Fruit fly (Drosophila melanogaster) whole organism, embryonic: Measurements from ENCODE around the gene Schip1.
A peak's percentile ranks its signal among the peaks of the same experiment; 100 is the strongest.

ENCODE experiments used
- Antp ChIP-seq: fragments of 200-800 bp; sonication (Bioruptor generic); optimal IDR thresholded peaks from 3 replicates; lab custom pipeline; 2016; ENCODE audit warnings: missing biosample characterization, missing genetic modification characterization
- BEAF-32 ChIP-seq: fragments of 200-800 bp; sonication (Bioruptor generic); optimal IDR thresholded peaks from 3 replicates; lab custom pipeline; 2017; ENCODE audit warnings: missing biosample characterization, missing genetic modification characterization, mild to moderate bottlenecking, moderate library complexity, missing genetic modification reagents
- CG10209 ChIP-seq: fragments of 200-800 bp; sonication (Bioruptor generic); optimal IDR thresholded peaks from 3 replicates; lab custom pipeline; 2017; ENCODE audit warnings: missing biosample characterization, mild to moderate bottlenecking, missing genetic modification characterization, missing genetic modification reagents
- CG10979 ChIP-seq: fragments of 200-800 bp; sonication (Bioruptor generic); optimal IDR thresholded peaks from 2 replicates; lab custom pipeline; 2018; ENCODE audit warnings: missing biosample characterization, mild to moderate bottlenecking, missing genetic modification characterization, moderate library complexity
- CG11695 ChIP-seq: fragments of 200-800 bp; sonication (Bioruptor generic); IDR thresholded peaks from 3 replicates; pipeline ENCODE4 v1.3.6; 2022; ENCODE audit warnings: missing biosample characterization, missing genetic modification characterization
- CG12299 ChIP-seq: fragments of 200-800 bp; sonication (Bioruptor generic); optimal IDR thresholded peaks from 2 replicates; lab custom pipeline; 2018; ENCODE audit warnings: missing biosample characterization, mild to moderate bottlenecking, missing genetic modification characterization
- CG12659 ChIP-seq: fragments of 200-800 bp; sonication (Bioruptor generic); optimal IDR thresholded peaks from 3 replicates; lab custom pipeline; 2017; ENCODE audit warnings: mild to moderate bottlenecking, missing biosample characterization, missing genetic modification reagents, missing genetic modification characterization
- CG14710 ChIP-seq: fragments of 200-800 bp; sonication (Bioruptor generic); optimal IDR thresholded peaks from 3 replicates; lab custom pipeline; 2019; ENCODE audit warnings: missing biosample characterization, mild to moderate bottlenecking, missing genetic modification characterization, moderate library complexity
- CG15514 ChIP-seq: fragments of 200-800 bp; sonication (Bioruptor generic); optimal IDR thresholded peaks from 3 replicates; lab custom pipeline; 2017; ENCODE audit warnings: missing biosample characterization, missing genetic modification characterization, mild to moderate bottlenecking, moderate library complexity, missing genetic modification reagents
- CG15601 ChIP-seq: fragments of 200-800 bp; sonication (Bioruptor generic); optimal IDR thresholded peaks from 3 replicates; lab custom pipeline; 2019; ENCODE audit warnings: missing biosample characterization, mild to moderate bottlenecking, missing genetic modification characterization, moderate library complexity
- CG1603 ChIP-seq: fragments of 200-800 bp; sonication (Bioruptor generic); optimal IDR thresholded peaks from 2 replicates; lab custom pipeline; 2019; ENCODE audit warnings: missing biosample characterization, mild to moderate bottlenecking, missing genetic modification characterization, moderate library complexity
- CG16779 ChIP-seq: fragments of 200-800 bp; sonication (Bioruptor generic); IDR thresholded peaks from 2 replicates; pipeline ENCODE4 v1.3.6; 2022; ENCODE audit warnings: missing biosample characterization, missing genetic modification characterization
- CG17912 ChIP-seq: fragments of 200-800 bp; sonication (Bioruptor generic); optimal IDR thresholded peaks from 2 replicates; lab custom pipeline; 2018; ENCODE audit warnings: missing biosample characterization, mild to moderate bottlenecking, missing genetic modification characterization
- CG2199 ChIP-seq: fragments of 200-800 bp; sonication (Bioruptor generic); IDR thresholded peaks from 3 replicates; pipeline ENCODE4 v1.3.6; 2022; ENCODE audit warnings: missing biosample characterization, missing genetic modification characterization
- CG2712 ChIP-seq: fragments of 200-800 bp; optimal IDR thresholded peaks from 3 replicates; lab custom pipeline; 2019; ENCODE audit warnings: missing biosample characterization, mild to moderate bottlenecking, missing genetic modification characterization, moderate library complexity
- CG30020 ChIP-seq: fragments of 200-800 bp; optimal IDR thresholded peaks from 2 replicates; lab custom pipeline; 2019; ENCODE audit warnings: missing biosample characterization, mild to moderate bottlenecking, missing genetic modification characterization, moderate library complexity
- CG34376 ChIP-seq: fragments of 200-800 bp; sonication (Bioruptor generic); optimal IDR thresholded peaks from 2 replicates; lab custom pipeline; 2018; ENCODE audit warnings: missing biosample characterization, mild to moderate bottlenecking, missing genetic modification characterization
- CG3838 ChIP-seq: fragments of 200-800 bp; sonication (Bioruptor generic); optimal IDR thresholded peaks from 3 replicates; lab custom pipeline; 2016; ENCODE audit warnings: missing biosample characterization, missing genetic modification characterization
- CG4730 ChIP-seq: fragments of 200-800 bp; sonication (Bioruptor generic); IDR thresholded peaks from 2 replicates; pipeline ENCODE4 v1.3.6; 2022; ENCODE audit warnings: missing biosample characterization, missing genetic modification characterization
- CG4820 ChIP-seq: fragments of 200-800 bp; sonication (Bioruptor generic); optimal IDR thresholded peaks from 3 replicates; lab custom pipeline; 2016; ENCODE audit warnings: missing biosample characterization, missing genetic modification characterization
- CG5953 ChIP-seq: fragments of 200-800 bp; sonication (Bioruptor generic); IDR thresholded peaks from 2 replicates; pipeline ENCODE4 v1.3.6; 2022; ENCODE audit warnings: missing biosample characterization, missing genetic modification characterization
- CG6791 ChIP-seq: fragments of 200-800 bp; sonication (Bioruptor generic); IDR thresholded peaks from 3 replicates; pipeline ENCODE4 v1.3.6; 2022; ENCODE audit warnings: missing biosample characterization, missing genetic modification characterization; ENCODE audit not compliant: partially characterized antibody
- CG9437 ChIP-seq: fragments of 200-800 bp; sonication (Bioruptor generic); optimal IDR thresholded peaks from 2 replicates; lab custom pipeline; 2018; ENCODE audit warnings: missing biosample characterization, mild to moderate bottlenecking, missing genetic modification characterization
- CTCF ChIP-seq: fragments of 200-800 bp; sonication (Bioruptor generic); optimal IDR thresholded peaks from 2 replicates; lab custom pipeline; 2017; ENCODE audit warnings: missing biosample characterization, mild to moderate bottlenecking, missing genetic modification characterization, moderate library complexity
- D19B ChIP-seq: fragments of 200-800 bp; sonication (Bioruptor generic); optimal IDR thresholded peaks from 2 replicates; lab custom pipeline; 2017; ENCODE audit warnings: missing biosample characterization, mild to moderate bottlenecking, missing genetic modification characterization
- Dp ChIP-seq: fragments of 200-800 bp; sonication (Bioruptor generic); optimal IDR thresholded peaks from 2 replicates; lab custom pipeline; 2018; ENCODE audit warnings: missing biosample characterization, mild to moderate bottlenecking, missing genetic modification characterization, moderate library complexity
- Ets97D ChIP-seq: fragments of 200-800 bp; sonication (Bioruptor generic); optimal IDR thresholded peaks from 3 replicates; lab custom pipeline; 2016; ENCODE audit warnings: missing biosample characterization, missing genetic modification characterization
- HLH3B ChIP-seq: fragments of 200-800 bp; sonication (Bioruptor generic); IDR thresholded peaks from 2 replicates; pipeline ENCODE4 v1.3.6; 2022; ENCODE audit warnings: missing biosample characterization, missing genetic modification characterization
- HLH54F ChIP-seq: fragments of 200-800 bp; sonication (Bioruptor generic); optimal IDR thresholded peaks from 3 replicates; lab custom pipeline; 2016; ENCODE audit warnings: missing biosample characterization, missing genetic modification characterization
- HmgD ChIP-seq: fragments of 200-800 bp; sonication (Bioruptor generic); optimal IDR thresholded peaks from 3 replicates; lab custom pipeline; 2016; ENCODE audit warnings: missing biosample characterization, missing genetic modification characterization
- HmgZ ChIP-seq: fragments of 200-800 bp; sonication (Bioruptor generic); optimal IDR thresholded peaks from 2 replicates; lab custom pipeline; 2018; ENCODE audit warnings: missing biosample characterization, mild to moderate bottlenecking, missing genetic modification characterization
- MBD-R2 ChIP-seq: fragments of 200-800 bp; sonication (Bioruptor generic); IDR thresholded peaks from 2 replicates; pipeline ENCODE4 v1.3.6; 2022; ENCODE audit warnings: missing biosample characterization, missing genetic modification characterization
- Nf-YC ChIP-seq: fragments of 200-800 bp; optimal IDR thresholded peaks from 3 replicates; lab custom pipeline; 2019; ENCODE audit warnings: missing biosample characterization, mild to moderate bottlenecking, missing genetic modification characterization, moderate library complexity
- NfI ChIP-seq: fragments of 200-800 bp; sonication (Bioruptor generic); optimal IDR thresholded peaks from 3 replicates; lab custom pipeline; 2018; ENCODE audit warnings: missing biosample characterization, mild to moderate bottlenecking, missing genetic modification characterization, moderate library complexity
- Scr ChIP-seq: fragments of 200-800 bp; sonication (Bioruptor generic); IDR thresholded peaks from 2 replicates; pipeline ENCODE4 v1.3.6; 2022; ENCODE audit warnings: missing biosample characterization, missing genetic modification characterization; ENCODE audit not compliant: partially characterized antibody
- Sox100B ChIP-seq: fragments of 200-800 bp; sonication (Bioruptor generic); optimal IDR thresholded peaks from 3 replicates; lab custom pipeline; 2018; ENCODE audit warnings: missing biosample characterization, mild to moderate bottlenecking, missing genetic modification characterization
- YL-1 ChIP-seq: fragments of 200-800 bp; sonication (Bioruptor generic); optimal IDR thresholded peaks from 3 replicates; lab custom pipeline; 2017; ENCODE audit warnings: missing biosample characterization, mild to moderate bottlenecking, missing genetic modification characterization
- ara ChIP-seq: fragments of 200-800 bp; sonication (Bioruptor generic); IDR thresholded peaks from 2 replicates; pipeline ENCODE4 v1.3.6; 2022; ENCODE audit warnings: missing biosample characterization, missing genetic modification characterization
- ato ChIP-seq: fragments of 200-800 bp; sonication (Bioruptor generic); IDR thresholded peaks from 2 replicates; pipeline ENCODE4 v1.3.6; 2022; ENCODE audit warnings: missing biosample characterization, missing genetic modification characterization; ENCODE audit not compliant: partially characterized antibody
- caup ChIP-seq: fragments of 200-800 bp; sonication (Bioruptor generic); optimal IDR thresholded peaks from 3 replicates; lab custom pipeline; 2017; ENCODE audit warnings: missing biosample characterization, mild to moderate bottlenecking, missing genetic modification characterization, moderate library complexity; ENCODE audit not compliant: severe bottlenecking
- eve ChIP-seq, 2 experiments: fragments of >200 bp; optimal IDR thresholded peaks; 2 replicates each; lab custom pipeline; 2017; ENCODE audit warnings: missing biosample characterization in 2 of 2, missing genetic modification characterization in 2 of 2
- her ChIP-seq: fragments of 200-800 bp; sonication (Bioruptor generic); optimal IDR thresholded peaks from 2 replicates; lab custom pipeline; 2016; ENCODE audit warnings: missing biosample characterization, missing genetic modification characterization
- inv ChIP-seq: fragments of 200-800 bp; sonication (Bioruptor generic); IDR thresholded peaks from 2 replicates; pipeline ENCODE4 v1.3.6; 2022; ENCODE audit warnings: missing biosample characterization, missing genetic modification characterization; ENCODE audit not compliant: partially characterized antibody
- jumu ChIP-seq: fragments of 200-800 bp; sonication (Bioruptor generic); optimal IDR thresholded peaks from 3 replicates; lab custom pipeline; 2016; ENCODE audit warnings: missing biosample characterization, missing genetic modification characterization
- luna ChIP-seq: fragments of 200-800 bp; sonication (Bioruptor generic); optimal IDR thresholded peaks from 2 replicates; lab custom pipeline; 2016; ENCODE audit warnings: missing biosample characterization, missing genetic modification characterization
- odd ChIP-seq: fragments of 200-800 bp; sonication (Bioruptor generic); optimal IDR thresholded peaks from 2 replicates; lab custom pipeline; 2017; ENCODE audit warnings: missing biosample characterization, mild to moderate bottlenecking, missing genetic modification characterization
- phol ChIP-seq: fragments of 200-800 bp; sonication (Bioruptor generic); optimal IDR thresholded peaks from 3 replicates; lab custom pipeline; 2018; ENCODE audit warnings: missing biosample characterization, mild to moderate bottlenecking, missing genetic modification characterization, moderate library complexity
- pita ChIP-seq: fragments of 200-800 bp; sonication (Bioruptor generic); optimal IDR thresholded peaks from 2 replicates; lab custom pipeline; 2017; ENCODE audit warnings: missing biosample characterization, mild to moderate bottlenecking, missing genetic modification characterization
- pzg ChIP-seq: fragments of 200-800 bp; sonication (Bioruptor generic); optimal IDR thresholded peaks from 3 replicates; lab custom pipeline; 2018; ENCODE audit warnings: missing biosample characterization, mild to moderate bottlenecking, missing genetic modification characterization, moderate library complexity
- tna ChIP-seq: fragments of 200-800 bp; sonication (Bioruptor generic); IDR thresholded peaks from 2 replicates; pipeline ENCODE4 v1.3.6; 2022; ENCODE audit warnings: missing biosample characterization, missing genetic modification characterization; ENCODE audit not compliant: partially characterized antibody
- vvl ChIP-seq: fragments of 200-800 bp; sonication (Bioruptor generic); IDR thresholded peaks from 2 replicates; pipeline ENCODE4 v1.3.6; 2022; ENCODE audit warnings: missing biosample characterization, missing genetic modification characterization

Schip1 gene

DNA sequence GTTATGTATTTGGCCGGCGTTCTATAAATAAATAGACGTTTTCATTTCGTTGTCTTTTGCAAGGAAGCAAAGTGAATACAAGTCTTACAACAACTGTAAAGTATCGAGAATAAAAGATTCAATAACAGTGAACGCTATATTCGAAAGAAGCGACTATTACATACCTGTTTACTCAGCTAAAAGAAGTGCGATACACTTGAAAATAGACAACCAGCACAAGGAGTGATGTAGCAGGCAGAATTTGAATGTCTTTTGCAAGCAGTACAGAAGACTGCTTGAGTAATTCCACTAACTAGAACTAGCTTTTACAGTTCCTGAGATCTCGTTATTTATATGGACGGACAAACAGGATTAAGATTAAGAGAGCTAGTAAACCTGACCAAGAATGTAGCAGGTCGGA, 32.6 kb downstream of the Schip1 start (continued):
- peak; percentile 31 for TF ChIP-seq Dp (GFP tag; lab: Kevin White, UChicago)
- TF ChIP-seq CG10979 (tag; lab: Kevin White, UChicago) = peak; percentile 7
- no peak for TF ChIP-seq CG5953 (GFP tag; lab: Robert Waterston, UW)
- peak; percentile 59 for TF ChIP-seq HmgD (GFP tag; lab: Kevin White, UChicago)
- TF ChIP-seq CG16779 (GFP tag; lab: Robert Waterston, UW) = no peak
- TF ChIP-seq CG12299 (tag; lab: Kevin White, UChicago) = no peak
- TF ChIP-seq MBD-R2 = peak; percentile 85
- TF ChIP-seq vvl = no peak
- TF ChIP-seq Ets97D (GFP tag; lab: Kevin White, UChicago) = peak; percentile 49
- peak; percentile 5 for TF ChIP-seq CG4820 (GFP tag; lab: Kevin White, UChicago)
- TF ChIP-seq CG12659 (GFP tag; lab: Kevin White, UChicago) = peak; percentile 74
- TF ChIP-seq ara = no peak
- TF ChIP-seq luna (GFP tag; lab: Kevin White, UChicago) = peak; percentile 28
- peak; percentile 9 for TF ChIP-seq phol
- peak; percentile 67 for TF ChIP-seq HmgZ (tag; lab: Kevin White, UChicago)
- no peak for TF ChIP-seq CG4730 (GFP tag; lab: Robert Waterston, UW)
- peak; percentile 15 for TF ChIP-seq BEAF-32 (GFP tag; lab: Kevin White, UChicago)
- TF ChIP-seq CG30020 (tag; lab: Kevin White, UChicago) = peak; percentile 65
- TF ChIP-seq inv = peak; percentile 35
- peak; percentile 57 for TF ChIP-seq YL-1
- peak; percentile 26 for TF ChIP-seq jumu (GFP tag; lab: Kevin White, UChicago)
- peak; percentile 26 for TF ChIP-seq CG2712 (tag; lab: Kevin White, UChicago)
- peak; percentile 71 for TF ChIP-seq ato
- no peak for TF ChIP-seq Sox100B (GFP tag; lab: Kevin White, UChicago)
- peak; percentile 74 for TF ChIP-seq D19B (GFP tag; lab: Kevin White, UChicago)
- peak; percentile 34 for TF ChIP-seq pzg (GFP tag; lab: Kevin White, UChicago)
- TF ChIP-seq CG15601 (tag; lab: Kevin White, UChicago) = peak; percentile 22
- TF ChIP-seq CG1603 = peak; percentile 65
- no peak for TF ChIP-seq pita (GFP tag; lab: Kevin White, UChicago)
- peak; percentile 60 for TF ChIP-seq tna (GFP tag; lab: Robert Waterston, UW)
- peak; percentile 92 for TF ChIP-seq CG6791 (GFP tag; lab: Robert Waterston, UW)
- TF ChIP-seq CG14710 (tag; lab: Kevin White, UChicago) = peak; percentile 22
- no peak for TF ChIP-seq CG3838 (GFP tag; lab: Kevin White, UChicago)
- TF ChIP-seq CG34376 (GFP tag; lab: Kevin White, UChicago) = no peak
- peak; percentile 10 for TF ChIP-seq caup
- peak; percentile 83 for TF ChIP-seq CG15514 (GFP tag; lab: Kevin White, UChicago)
- peak; percentile 20 for TF ChIP-seq CTCF (GFP tag; lab: Kevin White, UChicago)
- TF ChIP-seq CG11695 = no peak
- no peak for TF ChIP-seq CG10209 (GFP tag; lab: Kevin White, UChicago)
- TF ChIP-seq CG9437 (GFP tag; lab: Kevin White, UChicago) = peak; percentile 54
- TF ChIP-seq NfI = peak; percentile 22
- peak; percentile 16 for TF ChIP-seq her (GFP tag; lab: Kevin White, UChicago)
- peak; percentile 44; the same call in 1 of the 2 replicates for TF ChIP-seq Scr (GFP tag; lab: Robert Waterston, UW)
- TF ChIP-seq Nf-YC (tag; lab: Kevin White, UChicago) = peak; percentile 71
- no peak for TF ChIP-seq Antp (GFP tag; lab: Kevin White, UChicago)
- no peak for TF ChIP-seq HLH54F (GFP tag; lab: Kevin White, UChicago)
- TF ChIP-seq eve (GFP tag; optimal IDR thresholded peaks at IDR 0.05; lab: Kevin White, UChicago) = no peak
- no peak for TF ChIP-seq odd (GFP tag; lab: Kevin White, UChicago)
- peak; percentile 61 for TF ChIP-seq CG17912
- TF ChIP-seq CG2199 (GFP tag; lab: Robert Waterston, UW) = peak; percentile 98
- TF ChIP-seq HLH3B (GFP tag; lab: Robert Waterston, UW) = 0 out of 2 replicates have a peak, but pooled peaks have one; percentile 15
